Worm (Caenorhabditis elegans) whole organism, L1 larva: ENCODE data around the gene ctsa-2.
A peak's percentile ranks its signal among the peaks of the same experiment; 100 is the strongest.

ENCODE experiments used
- F16B12.6 ChIP-seq: fragments of 150-350 bp; optimal IDR thresholded peaks from 2 replicates; lab custom pipeline; 2014; ENCODE audit warnings: missing biosample characterization, missing genetic modification characterization
- Y116A8C.19 ChIP-seq: sonication (generic microtip); optimal IDR thresholded peaks from 2 replicates; lab custom pipeline; 2016; ENCODE audit warnings: missing compliant biosample characterization, missing genetic modification characterization, borderline replicate concordance
- aha-1 ChIP-seq: fragments of 150-350 bp; optimal IDR thresholded peaks from 2 replicates; lab custom pipeline; 2014; ENCODE audit warnings: missing biosample characterization, missing genetic modification characterization
- alr-1 ChIP-seq: fragments of 200-800 bp; sonication (Bioruptor generic); optimal IDR thresholded peaks from 2 replicates; lab custom pipeline; 2018; ENCODE audit warnings: borderline replicate concordance, mild to moderate bottlenecking, missing genetic modification characterization, missing compliant biosample characterization
- ceh-63 ChIP-seq: fragments of 200-800 bp; sonication (Bioruptor generic); optimal IDR thresholded peaks from 2 replicates; lab custom pipeline; 2018; ENCODE audit warnings: mild to moderate bottlenecking, missing genetic modification characterization, missing compliant biosample characterization
- ceh-8 ChIP-seq: fragments of 200-800 bp; sonication (Bioruptor generic); optimal IDR thresholded peaks from 2 replicates; lab custom pipeline; 2018; ENCODE audit warnings: mild to moderate bottlenecking, missing genetic modification characterization, moderate library complexity, missing compliant biosample characterization
- ceh-82 ChIP-seq, 3 experiments: fragments of 150-350 bp in 1 of 3; sonication (generic microtip) in 2 of 3; optimal IDR thresholded peaks; 2 replicates each; lab custom pipeline; 2014 to 2017; ENCODE audit warnings: missing biosample characterization in 3 of 3, missing genetic modification characterization in 3 of 3
- dpl-1 ChIP-seq, 3 experiments: fragments of 150-350 bp in 2 of 3; sonication (generic microtip) in 1 of 3; optimal IDR thresholded peaks; 2 replicates each; lab custom pipeline; 2014 to 2017; ENCODE audit warnings: missing biosample characterization in 3 of 3, missing genetic modification characterization in 3 of 3, missing genetic modification reagents in 3 of 3
- efl-1 ChIP-seq, 4 experiments: fragments of 150-350 bp; optimal IDR thresholded peaks in 3 of 4; peaks in 1 of 4; 1 replicate in 1 of 4; 2 replicates in 3 of 4; lab custom pipeline; 2014; ENCODE audit warnings: missing biosample characterization in 2 of 4, missing genetic modification characterization in 2 of 4, missing genetic modification reagents in 2 of 4
- egl-13 ChIP-seq: sonication (generic microtip); optimal IDR thresholded peaks from 2 replicates; lab custom pipeline; 2016; ENCODE audit warnings: missing genotype, missing genetic modification reagents, missing genetic modification characterization, missing compliant biosample characterization
- egl-27 ChIP-seq, 2 experiments: fragments of 150-350 bp in 1 of 2; sonication (generic microtip); optimal IDR thresholded peaks; 3 replicates each; lab custom pipeline; 2017 to 2018; ENCODE audit warnings: missing biosample characterization in 2 of 2, missing genetic modification characterization in 2 of 2, missing genetic modification reagents in 2 of 2
- elt-3 ChIP-seq, 6 experiments: fragments of 150-350 bp in 1 of 6; sonication (generic microtip); optimal IDR thresholded peaks; 2 replicates each; lab custom pipeline; 2017 to 2018; ENCODE audit warnings: missing biosample characterization in 6 of 6, missing genetic modification characterization in 6 of 6, inconsistent platforms in 1 of 6
- fkh-4 ChIP-seq: sonication (generic microtip); optimal IDR thresholded peaks from 2 replicates; lab custom pipeline; 2016; ENCODE audit warnings: missing compliant biosample characterization, missing genetic modification characterization, borderline replicate concordance
- fkh-8 ChIP-seq: sonication (generic microtip); optimal IDR thresholded peaks from 2 replicates; lab custom pipeline; 2016; ENCODE audit warnings: mild to moderate bottlenecking, missing genetic modification characterization, missing compliant biosample characterization
- fos-1 ChIP-seq: fragments of 150-350 bp; optimal IDR thresholded peaks from 2 replicates; lab custom pipeline; 2014; ENCODE audit warnings: missing biosample characterization, missing genetic modification characterization
- hlh-17 ChIP-seq: fragments of 200-800 bp; sonication (Bioruptor generic); optimal IDR thresholded peaks from 2 replicates; lab custom pipeline; 2018; ENCODE audit warnings: missing genetic modification characterization, mild to moderate bottlenecking, missing compliant biosample characterization, moderate library complexity, borderline replicate concordance
- hpl-2 ChIP-seq: fragments of 150-350 bp; optimal IDR thresholded peaks from 2 replicates; lab custom pipeline; 2014; ENCODE audit warnings: missing biosample characterization, missing genetic modification reagents, missing genetic modification characterization
- lin-13 ChIP-seq: fragments of 150-350 bp; optimal IDR thresholded peaks from 2 replicates; lab custom pipeline; 2014; ENCODE audit warnings: missing biosample characterization, missing genetic modification reagents, missing genetic modification characterization
- mab-9 ChIP-seq: fragments of 200-800 bp; sonication (Bioruptor generic); IDR thresholded peaks from 2 replicates; pipeline ENCODE4 v1.3.6; 2022; ENCODE audit warnings: missing genetic modification reagents, missing genetic modification characterization, missing compliant biosample characterization
- mdl-1 ChIP-seq, 2 experiments: fragments of 150-350 bp; optimal IDR thresholded peaks; 2 replicates each; lab custom pipeline; 2014 to 2017; ENCODE audit warnings: missing biosample characterization in 2 of 2, missing genetic modification characterization in 2 of 2, inconsistent platforms in 1 of 2
- nhr-11 ChIP-seq: fragments of 150-350 bp; optimal IDR thresholded peaks from 2 replicates; lab custom pipeline; 2014; ENCODE audit warnings: missing biosample characterization, missing genetic modification characterization
- nhr-12 ChIP-seq: sonication (generic microtip); optimal IDR thresholded peaks from 2 replicates; lab custom pipeline; 2017; ENCODE audit warnings: missing biosample characterization, missing genetic modification characterization
- nhr-20 ChIP-seq: sonication (generic microtip); optimal IDR thresholded peaks from 2 replicates; lab custom pipeline; 2016; ENCODE audit warnings: mild to moderate bottlenecking, missing genetic modification characterization, missing compliant biosample characterization
- nhr-85 ChIP-seq: sonication (generic microtip); peaks from one replicate; lab custom pipeline; 2016; ENCODE audit warnings: missing genetic modification characterization, inconsistent platforms, missing compliant biosample characterization
- pax-3 ChIP-seq: fragments of 200-800 bp; sonication (Bioruptor generic); optimal IDR thresholded peaks from 2 replicates; lab custom pipeline; 2018; ENCODE audit warnings: mild to moderate bottlenecking, missing genetic modification characterization, moderate library complexity, missing compliant biosample characterization
- pqm-1 ChIP-seq: sonication (generic microtip); optimal IDR thresholded peaks from 3 replicates; lab custom pipeline; 2017; ENCODE audit warnings: missing biosample characterization, missing genetic modification characterization
- skn-1 ChIP-seq: fragments of 150-350 bp; optimal IDR thresholded peaks from 2 replicates; lab custom pipeline; 2014; ENCODE audit warnings: missing biosample characterization, missing genetic modification characterization
- snpc-4 ChIP-seq: fragments of 150-350 bp; optimal IDR thresholded peaks from 2 replicates; lab custom pipeline; 2014; ENCODE audit warnings: missing biosample characterization, missing genetic modification characterization
- sox-4 ChIP-seq: sonication (generic microtip); optimal IDR thresholded peaks from 2 replicates; lab custom pipeline; 2016; ENCODE audit warnings: missing genetic modification characterization, missing compliant biosample characterization
- sup-37 ChIP-seq: fragments of 200-800 bp; sonication (Bioruptor generic); optimal IDR thresholded peaks from 2 replicates; lab custom pipeline; 2018; ENCODE audit warnings: mild to moderate bottlenecking, missing genetic modification characterization, missing compliant biosample characterization
- unc-30 ChIP-seq: sonication (generic microtip); optimal IDR thresholded peaks from 2 replicates; lab custom pipeline; 2017; ENCODE audit warnings: missing biosample characterization, missing genetic modification characterization
- unc-62 ChIP-seq: fragments of 150-350 bp; optimal IDR thresholded peaks from 2 replicates; lab custom pipeline; 2014; ENCODE audit warnings: missing biosample characterization, missing genetic modification reagents, missing genetic modification characterization
- unc-86 ChIP-seq: sonication (generic microtip); optimal IDR thresholded peaks from 2 replicates; lab custom pipeline; 2016; ENCODE audit warnings: missing genetic modification characterization, missing compliant biosample characterization
- vab-15 ChIP-seq: sonication (generic microtip); optimal IDR thresholded peaks from 2 replicates; lab custom pipeline; 2017; ENCODE audit warnings: missing genotype, mild to moderate bottlenecking, missing genetic modification characterization, missing compliant biosample characterization
- xbp-1 ChIP-seq: sonication (generic microtip); optimal IDR thresholded peaks from 2 replicates; lab custom pipeline; 2016; ENCODE audit warnings: missing genetic modification characterization, missing compliant biosample characterization
- ztf-11 ChIP-seq, 2 experiments: sonication (generic microtip); optimal IDR thresholded peaks; 2 replicates each; lab custom pipeline; 2016 to 2017; ENCODE audit warnings: missing genetic modification characterization in 2 of 2, missing biosample characterization in 1 of 2, missing compliant biosample characterization in 1 of 2
- ztf-4 ChIP-seq: fragments of 150-350 bp; optimal IDR thresholded peaks from 2 replicates; lab custom pipeline; 2014; ENCODE audit warnings: missing biosample characterization, missing genetic modification characterization

ctsa-2 gene

ce11 chrX:6462479-6462878 is 32.1 kb upstream of the ctsa-2 start:
- TF ChIP-seq hpl-2 (GFP tag; lab: Kevin White, UChicago) (no peak), efl-1 (optimal IDR thresholded peaks at IDR 0.05; lab: Kevin White, UChicago) (no peak), efl-1 (GFP tag; optimal IDR thresholded peaks at IDR 0.05 in 1 of 2; lab: Kevin White, UChicago) (peak in 1 of 2 experiments; percentile 88)

- no peak for TF ChIP-seq vab-15 (tag; lab: Kevin White, UChicago)
- TF ChIP-seq Y116A8C.19, result no peak
- TF ChIP-seq unc-62 (GFP tag; lab: Kevin White, UChicago), result no peak
- no peak for TF ChIP-seq ceh-63 (GFP tag; lab: Kevin White, UChicago)
- no peak for TF ChIP-seq alr-1 (tag; lab: Kevin White, UChicago)
- no peak for TF ChIP-seq sox-4 (tag; lab: Kevin White, UChicago)
- no peak for TF ChIP-seq ztf-4
- TF ChIP-seq nhr-12 (tag; lab: Kevin White, UChicago), result no peak
- TF ChIP-seq fos-1 (tag; lab: Kevin White, UChicago), result no peak
- TF ChIP-seq fkh-4, result no peak
- no peak for TF ChIP-seq nhr-20 (tag; lab: Kevin White, UChicago)
- TF ChIP-seq xbp-1 (tag; lab: Kevin White, UChicago), result no peak
- no peak for TF ChIP-seq lin-13 (GFP tag; lab: Kevin White, UChicago)
- no peak for TF ChIP-seq ceh-8
- TF ChIP-seq pax-3 (tag; lab: Kevin White, UChicago), result no peak
- TF ChIP-seq aha-1 (tag; lab: Kevin White, UChicago), result no peak
- TF ChIP-seq ceh-82 (tag; optimal IDR thresholded peaks at IDR 0.05; lab: Kevin White, UChicago), result no peak
Measured at ce11 chrX:6461729-6462128, 31.3 kb upstream of the ctsa-2 start, which contains the start of gene K04E7.1. Gene K04E7.1 (plus strand): TSS chrX:6462029.

DNA sequence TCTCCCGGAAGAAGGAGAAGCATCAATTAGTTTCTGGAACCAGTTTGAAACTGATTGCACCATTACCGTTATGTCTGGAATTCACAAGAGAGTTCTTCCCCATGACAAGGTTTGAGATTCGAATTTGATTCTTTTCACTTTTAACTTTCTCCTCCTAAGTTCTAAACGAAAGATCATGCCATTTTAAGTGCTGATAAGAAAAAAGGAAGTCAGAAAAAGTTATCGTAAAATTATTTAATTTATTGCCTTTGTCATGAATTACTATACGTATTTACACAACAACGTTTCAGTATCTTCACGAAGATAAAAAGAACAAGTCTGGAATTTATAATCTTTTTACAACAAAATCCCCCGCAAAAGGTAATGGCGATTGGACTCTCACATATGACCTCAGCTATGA is 29.7 kb upstream of the ctsa-2 start:
- TF ChIP-seq ztf-11 (tag; optimal IDR thresholded peaks at IDR 0.05; lab: Kevin White, UChicago) (no peak), sup-37 (GFP tag; lab: Kevin White, UChicago) (no peak), vab-15 (tag; lab: Kevin White, UChicago) (no peak), mab-9 (GFP tag; lab: Robert Waterston, UW) (no peak), F16B12.6 (no peak), dpl-1 (GFP tag; optimal IDR thresholded peaks at IDR 0.05; lab: Kevin White, UChicago) (no peak), fos-1 (tag; lab: Kevin White, UChicago) (no peak), nhr-11 (no peak), mdl-1 (tag; optimal IDR thresholded peaks at IDR 0.05; lab: Kevin White, UChicago) (no peak)

ce11 chrX:6458467-6458866 is 28.1 kb upstream of the ctsa-2 start:
- TF ChIP-seq egl-13 (tag; lab: Kevin White, UChicago) (no peak), mab-9 (GFP tag; lab: Robert Waterston, UW) (no peak), hlh-17 (GFP tag; lab: Kevin White, UChicago) (no peak), aha-1 (tag; lab: Kevin White, UChicago) (no peak), pqm-1 (tag; lab: Kevin White, UChicago) (no peak), nhr-85 (tag; lab: Kevin White, UChicago) (no peak), fkh-8 (tag; lab: Kevin White, UChicago) (no peak), elt-3 (tag; optimal IDR thresholded peaks at IDR 0.05; lab: Kevin White, UChicago) (no peak), egl-27 (tag; optimal IDR thresholded peaks at IDR 0.05; lab: Kevin White, UChicago) (no peak), F16B12.6 (no peak), unc-86 (tag; lab: Kevin White, UChicago) (no peak), unc-62 (GFP tag; lab: Kevin White, UChicago) (no peak), unc-30 (tag; lab: Kevin White, UChicago) (no peak), ztf-4 (no peak), snpc-4 (tag; lab: Kevin White, UChicago) (no peak), skn-1 (tag; lab: Kevin White, UChicago) (no peak), nhr-11 (no peak), ceh-63 (GFP tag; lab: Kevin White, UChicago) (no peak)
